Worm (Caenorhabditis elegans): ENCODE results near the gene R144.6.
A peak's percentile ranks its signal among the peaks of the same experiment; 100 is the strongest.

Gene R144.6

ce11 chrIII:5004621-5005020 lies at the start of gene R144.6:
Gene R144.6 (minus strand): TSS chrIII:5004721.
- TF ChIP-seq blmp-1 (tag; optimal IDR thresholded peaks at IDR 0.05) (no peak), nhr-28 (tag; optimal IDR thresholded peaks at IDR 0.05) (no peak), mab-5 (tag; optimal IDR thresholded peaks at IDR 0.05) (no peak), lin-13 (tag; optimal IDR thresholded peaks at IDR 0.05) (no peak), nhr-12 (tag; optimal IDR thresholded peaks at IDR 0.05) (no peak), bed-3 (GFP tag; optimal IDR thresholded peaks at IDR 0.05) (no peak)

ce11 chrIII:5053541-5053940 lies 49.0 kb upstream of the R144.6 start, which contains the start of gene C45G9.8:
Gene C45G9.8 (minus strand): TSS chrIII:5053641.
- TF ChIP-seq nhr-76 (tag; optimal IDR thresholded peaks at IDR 0.05) (no peak), ces-1 (GFP tag; optimal IDR thresholded peaks at IDR 0.05) (no peak), unc-39 (tag; optimal IDR thresholded peaks at IDR 0.05) (no peak), mab-5 (tag; optimal IDR thresholded peaks at IDR 0.05) (no peak), cnd-1 (tag; optimal IDR thresholded peaks at IDR 0.05) (no peak), drap-1 (GFP tag; optimal IDR thresholded peaks at IDR 0.05) (no peak), nhr-12 (tag; optimal IDR thresholded peaks at IDR 0.05) (no peak), mep-1 (tag; optimal IDR thresholded peaks at IDR 0.05) (no peak), lsy-2 (tag; optimal IDR thresholded peaks at IDR 0.05) (no peak), M03D4.4 (tag; optimal IDR thresholded peaks at IDR 0.05) (no peak), tbx-8 (GFP tag; optimal IDR thresholded peaks at IDR 0.05) (no peak), snpc-4 (tag; optimal IDR thresholded peaks at IDR 0.05) (no peak), ham-2 (GFP tag; optimal IDR thresholded peaks at IDR 0.05) (no peak)

ce11 chrIII:5051949-5052348 lies 47.4 kb upstream of the R144.6 start, which contains the start of gene C45G9.15:
Gene C45G9.15 (minus strand): TSS chrIII:5052049.
- no peak for TF ChIP-seq tbx-8 (GFP tag; optimal IDR thresholded peaks at IDR 0.05)
- no peak for TF ChIP-seq nhr-28 (tag; optimal IDR thresholded peaks at IDR 0.05)
- TF ChIP-seq cnd-1 (tag; optimal IDR thresholded peaks at IDR 0.05) = no peak
- no peak for TF ChIP-seq lin-13 (tag; optimal IDR thresholded peaks at IDR 0.05)
- TF ChIP-seq snpc-4 (tag; optimal IDR thresholded peaks at IDR 0.05) = no peak
- TF ChIP-seq mab-5 (tag; optimal IDR thresholded peaks at IDR 0.05) = no peak

- TF ChIP-seq hlh-1 (tag; optimal IDR thresholded peaks at IDR 0.05) (no peak), zip-8 (tag; optimal IDR thresholded peaks at IDR 0.05) (no peak), ham-2 (GFP tag; optimal IDR thresholded peaks at IDR 0.05) (no peak), nhr-2 (tag; optimal IDR thresholded peaks at IDR 0.05) (no peak), unc-39 (tag; optimal IDR thresholded peaks at IDR 0.05) (no peak), unc-62 (GFP tag; optimal IDR thresholded peaks at IDR 0.05) (no peak), drap-1 (GFP tag; optimal IDR thresholded peaks at IDR 0.05) (no peak), nhr-76 (tag; optimal IDR thresholded peaks at IDR 0.05) (no peak), lsy-2 (tag; optimal IDR thresholded peaks at IDR 0.05) (no peak), cnd-1 (tag; optimal IDR thresholded peaks at IDR 0.05) (no peak), ceh-83 (GFP tag; optimal IDR thresholded peaks at IDR 0.05) (no peak), blmp-1 (tag; optimal IDR thresholded peaks at IDR 0.05) (no peak), elt-1 (tag; optimal IDR thresholded peaks at IDR 0.05; ENCODE audit: borderline replicate concordance, insufficient read depth) (no peak), tbx-8 (GFP tag; optimal IDR thresholded peaks at IDR 0.05) (no peak), pha-4 (tag; optimal IDR thresholded peaks at IDR 0.05) (no peak), ces-1 (GFP tag; optimal IDR thresholded peaks at IDR 0.05) (no peak), sem-2 (GFP tag; optimal IDR thresholded peaks at IDR 0.05) (no peak), M03D4.4 (tag; optimal IDR thresholded peaks at IDR 0.05) (no peak), sptf-1 (tag; optimal IDR thresholded peaks at IDR 0.05) (no peak)
Observed at ce11 chrIII:5047740-5048139, 43.2 kb upstream of the R144.6 start, which contains the start of gene C45G9.5. Gene C45G9.5 (plus strand): TSS chrIII:5048117.

- TF ChIP-seq ces-1 (GFP tag; optimal IDR thresholded peaks at IDR 0.05) (peak; percentile 91), mep-1 (tag; optimal IDR thresholded peaks at IDR 0.05) (peak; percentile 63), ceh-39 (tag; optimal IDR thresholded peaks at IDR 0.05) (no peak)
Observed at ce11 chrIII:5047175-5047574, 42.7 kb upstream of the R144.6 start, which contains the start of gene txbp-3. Gene txbp-3 (minus strand): TSS chrIII:5047459.

- TF ChIP-seq unc-62 (GFP tag; optimal IDR thresholded peaks at IDR 0.05) = no peak
- TF ChIP-seq ham-2 (GFP tag; optimal IDR thresholded peaks at IDR 0.05) = no peak
- TF ChIP-seq elt-1 (tag; optimal IDR thresholded peaks at IDR 0.05; ENCODE audit: borderline replicate concordance, insufficient read depth) = no peak
- no peak for TF ChIP-seq ztf-11 (tag; optimal IDR thresholded peaks at IDR 0.05)
- TF ChIP-seq mls-2 (tag; optimal IDR thresholded peaks at IDR 0.05) = no peak
- TF ChIP-seq tbx-8 (GFP tag; optimal IDR thresholded peaks at IDR 0.05) = no peak
- no peak for TF ChIP-seq hlh-1 (tag; optimal IDR thresholded peaks at IDR 0.05)
- TF ChIP-seq drap-1 (GFP tag; optimal IDR thresholded peaks at IDR 0.05) = no peak
- TF ChIP-seq flh-1 (GFP tag; optimal IDR thresholded peaks at IDR 0.05) = no peak
- TF ChIP-seq zip-8 (tag; optimal IDR thresholded peaks at IDR 0.05) = no peak
- no peak for TF ChIP-seq nhr-237 (tag; optimal IDR thresholded peaks at IDR 0.05)
- no peak for TF ChIP-seq lsy-2 (tag; optimal IDR thresholded peaks at IDR 0.05)
- TF ChIP-seq unc-39 (tag; optimal IDR thresholded peaks at IDR 0.05) = no peak
- no peak for TF ChIP-seq pha-4 (tag; optimal IDR thresholded peaks at IDR 0.05)
- no peak for TF ChIP-seq unc-120 (tag; optimal IDR thresholded peaks at IDR 0.05; ENCODE audit: poor library complexity, severe bottlenecking)
- no peak for TF ChIP-seq sem-2 (GFP tag; optimal IDR thresholded peaks at IDR 0.05)
- TF ChIP-seq lin-32 (GFP tag; optimal IDR thresholded peaks at IDR 0.05) = no peak
- TF ChIP-seq mep-1 (tag; optimal IDR thresholded peaks at IDR 0.05) = no peak
- TF ChIP-seq elt-3 (tag; optimal IDR thresholded peaks at IDR 0.05) = no peak
- no peak for TF ChIP-seq ceh-39 (tag; optimal IDR thresholded peaks at IDR 0.05)
Observed at ce11 chrIII:5044709-5045108, 40.2 kb upstream of the R144.6 start, which contains the start of gene C45G9.14. Gene C45G9.14 (plus strand): TSS chrIII:5045009.
